Fruit fly (Drosophila melanogaster) S2 (cell line): ENCODE results near the gene Mettl2.

Source experiments
- CG8478 ChIP-seq: fragments of >200 bp; optimal IDR thresholded peaks from 2 replicates; lab custom pipeline; 2018
- CTCF ChIP-seq, 2 experiments: fragments of >200 bp; optimal IDR thresholded peaks; 2 replicates each; lab custom pipeline; 2018

DNA sequence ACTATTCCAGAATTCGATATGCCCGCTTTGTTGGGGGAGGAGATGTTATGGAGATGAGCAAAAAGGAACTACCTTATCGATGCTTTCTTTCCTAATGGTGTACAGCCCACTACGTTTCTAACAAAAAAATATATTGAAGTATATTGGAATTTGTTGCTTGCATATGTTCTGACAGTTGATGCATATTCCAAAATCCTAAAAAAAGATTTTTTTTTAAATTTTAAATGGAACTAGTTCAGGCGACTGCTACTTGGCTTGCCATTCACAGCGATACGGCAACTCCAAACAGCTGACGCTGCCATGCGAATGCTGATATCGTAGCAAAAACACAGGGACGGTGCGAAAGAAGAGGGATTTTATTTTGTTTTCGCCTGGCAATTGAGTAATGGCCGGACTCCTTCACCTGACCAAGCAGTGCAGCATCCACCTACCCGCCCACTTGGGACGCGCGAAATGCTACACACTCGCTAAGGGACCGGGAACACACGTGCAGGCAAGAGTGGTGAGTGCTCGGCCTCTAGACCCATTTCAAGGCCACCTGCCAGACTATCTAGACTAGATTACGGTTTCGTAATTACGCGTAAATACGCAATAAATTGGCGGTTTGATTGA, 20.8 kb downstream of the Mettl2 start, which contains the start of the genes CG13926, ABCB7 and CG33230:
- no peak for TF ChIP-seq CG8478 (lab: Kevin White, UChicago)
- no peak for TF ChIP-seq CTCF (optimal IDR thresholded peaks at IDR 0.05; lab: Kevin White, UChicago)
